Worm (Caenorhabditis elegans) whole organism, mixed stage, embryonic: ENCODE measurements around the gene F13H10.5.

Experiments
- M03D4.4 ChIP-seq: sonication (generic microtip); optimal IDR thresholded peaks from 2 replicates; lab custom pipeline; 2017; ENCODE audit warnings: mild to moderate bottlenecking, missing genetic modification characterization, missing compliant biosample characterization
- bed-3 ChIP-seq: fragments of 200-800 bp; sonication (Bioruptor generic); optimal IDR thresholded peaks from 3 replicates; lab custom pipeline; 2018; ENCODE audit warnings: mild to moderate bottlenecking, missing genetic modification characterization, moderate library complexity, missing compliant biosample characterization
- blmp-1 ChIP-seq: fragments of 150-350 bp; optimal IDR thresholded peaks from 2 replicates; lab custom pipeline; 2014; ENCODE audit warnings: missing biosample characterization, missing genetic modification characterization
- ceh-39 ChIP-seq: fragments of 150-350 bp; optimal IDR thresholded peaks from 2 replicates; lab custom pipeline; 2014; ENCODE audit warnings: missing biosample characterization, missing genetic modification characterization
- ceh-43 ChIP-seq: fragments of 200-800 bp; sonication (Bioruptor generic); optimal IDR thresholded peaks from 2 replicates; lab custom pipeline; 2018; ENCODE audit warnings: mild to moderate bottlenecking, missing genetic modification characterization, moderate library complexity, missing compliant biosample characterization
- ceh-83 ChIP-seq: fragments of 200-800 bp; sonication (Bioruptor generic); optimal IDR thresholded peaks from 2 replicates; lab custom pipeline; 2018; ENCODE audit warnings: mild to moderate bottlenecking, missing genetic modification characterization, missing compliant biosample characterization
- ces-1 ChIP-seq: fragments of 150-350 bp; optimal IDR thresholded peaks from 2 replicates; lab custom pipeline; 2014; ENCODE audit warnings: missing biosample characterization, missing genetic modification reagents, missing genetic modification characterization
- cnd-1 ChIP-seq: fragments of 200-800 bp; sonication (Bioruptor generic); optimal IDR thresholded peaks from 2 replicates; lab custom pipeline; 2018; ENCODE audit warnings: mild to moderate bottlenecking, missing genetic modification characterization, missing compliant biosample characterization
- drap-1 ChIP-seq: fragments of 200-800 bp; sonication (Bioruptor generic); optimal IDR thresholded peaks from 3 replicates; lab custom pipeline; 2018; ENCODE audit warnings: mild to moderate bottlenecking, missing genetic modification characterization, missing compliant biosample characterization
- elt-1 ChIP-seq: sonication (generic microtip); optimal IDR thresholded peaks from 2 replicates; lab custom pipeline; 2017; ENCODE audit warnings: missing genetic modification characterization, mild to moderate bottlenecking, missing compliant biosample characterization, antibody characterized with exemption, moderate library complexity, borderline replicate concordance; ENCODE audit not compliant: insufficient read depth
- elt-3 ChIP-seq: fragments of 150-350 bp; optimal IDR thresholded peaks from 2 replicates; lab custom pipeline; 2014; ENCODE audit warnings: missing biosample characterization, missing genetic modification characterization
- flh-1 ChIP-seq: fragments of 200-800 bp; sonication (Bioruptor generic); optimal IDR thresholded peaks from 2 replicates; lab custom pipeline; 2018; ENCODE audit warnings: mild to moderate bottlenecking, missing genetic modification characterization, moderate library complexity, missing compliant biosample characterization
- ham-2 ChIP-seq: fragments of 200-800 bp; sonication (Bioruptor generic); optimal IDR thresholded peaks from 2 replicates; lab custom pipeline; 2018; ENCODE audit warnings: mild to moderate bottlenecking, missing genetic modification characterization, missing compliant biosample characterization
- hlh-1 ChIP-seq: fragments of 150-350 bp; optimal IDR thresholded peaks from 2 replicates; lab custom pipeline; 2014; ENCODE audit warnings: missing biosample characterization, missing genetic modification reagents, missing genetic modification characterization
- lin-13 ChIP-seq: fragments of 150-350 bp; optimal IDR thresholded peaks from 2 replicates; lab custom pipeline; 2014; ENCODE audit warnings: missing biosample characterization, missing genetic modification characterization
- lin-32 ChIP-seq: fragments of 200-800 bp; sonication (Bioruptor generic); optimal IDR thresholded peaks from 2 replicates; lab custom pipeline; 2018; ENCODE audit warnings: mild to moderate bottlenecking, missing genetic modification characterization, missing compliant biosample characterization
- lsy-2 ChIP-seq: fragments of 150-350 bp; optimal IDR thresholded peaks from 2 replicates; lab custom pipeline; 2014; ENCODE audit warnings: missing biosample characterization, missing genetic modification characterization
- mab-5 ChIP-seq: fragments of 150-350 bp; optimal IDR thresholded peaks from 2 replicates; lab custom pipeline; 2014; ENCODE audit warnings: missing biosample characterization, missing genetic modification characterization
- mep-1 ChIP-seq: fragments of 150-350 bp; optimal IDR thresholded peaks from 2 replicates; lab custom pipeline; 2017; ENCODE audit warnings: missing biosample characterization, missing genetic modification reagents, missing genetic modification characterization, inconsistent platforms
- mls-2 ChIP-seq: sonication (generic microtip); optimal IDR thresholded peaks from 2 replicates; lab custom pipeline; 2016; ENCODE audit warnings: mild to moderate bottlenecking, missing genetic modification characterization, moderate library complexity, missing compliant biosample characterization
- nhr-12 ChIP-seq: fragments of 150-350 bp; optimal IDR thresholded peaks from 2 replicates; lab custom pipeline; 2014; ENCODE audit warnings: missing biosample characterization, missing genetic modification characterization
- nhr-2 ChIP-seq: fragments of 150-350 bp; optimal IDR thresholded peaks from 2 replicates; lab custom pipeline; 2014; ENCODE audit warnings: missing biosample characterization, missing genetic modification characterization
- nhr-237 ChIP-seq: fragments of 150-350 bp; optimal IDR thresholded peaks from 2 replicates; lab custom pipeline; 2014; ENCODE audit warnings: missing biosample characterization, missing genetic modification characterization
- nhr-28 ChIP-seq: fragments of 150-350 bp; optimal IDR thresholded peaks from 2 replicates; lab custom pipeline; 2014; ENCODE audit warnings: missing biosample characterization, missing genetic modification characterization
- nhr-76 ChIP-seq: sonication (generic microtip); optimal IDR thresholded peaks from 2 replicates; lab custom pipeline; 2017; ENCODE audit warnings: missing biosample characterization, missing genetic modification characterization
- pha-4 ChIP-seq: fragments of 150-350 bp; optimal IDR thresholded peaks from 2 replicates; lab custom pipeline; 2018; ENCODE audit warnings: missing biosample characterization, missing genetic modification reagents, missing genetic modification characterization
- sem-2 ChIP-seq: fragments of 200-800 bp; sonication (Bioruptor generic); optimal IDR thresholded peaks from 2 replicates; lab custom pipeline; 2018; ENCODE audit warnings: mild to moderate bottlenecking, missing genetic modification characterization, missing compliant biosample characterization
- snpc-4 ChIP-seq: fragments of 150-350 bp; optimal IDR thresholded peaks from 2 replicates; lab custom pipeline; 2014; ENCODE audit warnings: missing biosample characterization, missing genetic modification characterization
- sptf-1 ChIP-seq: sonication (generic microtip); optimal IDR thresholded peaks from 2 replicates; lab custom pipeline; 2017; ENCODE audit warnings: mild to moderate bottlenecking, missing genetic modification characterization, moderate library complexity, missing compliant biosample characterization
- tbx-8 ChIP-seq: fragments of 200-800 bp; sonication (Bioruptor generic); optimal IDR thresholded peaks from 2 replicates; lab custom pipeline; 2018; ENCODE audit warnings: mild to moderate bottlenecking, missing genetic modification characterization, moderate library complexity, missing compliant biosample characterization
- unc-120 ChIP-seq: sonication (generic microtip); optimal IDR thresholded peaks from 2 replicates; lab custom pipeline; 2017; ENCODE audit warnings: missing genetic modification characterization, missing compliant biosample characterization; ENCODE audit not compliant: poor library complexity, severe bottlenecking
- unc-39 ChIP-seq: fragments of 150-350 bp; optimal IDR thresholded peaks from 2 replicates; lab custom pipeline; 2014; ENCODE audit warnings: missing biosample characterization, missing genetic modification characterization
- unc-62 ChIP-seq: fragments of 150-350 bp; optimal IDR thresholded peaks from 2 replicates; lab custom pipeline; 2014; ENCODE audit warnings: missing biosample characterization, missing genetic modification reagents, missing genetic modification characterization
- zip-8 ChIP-seq: fragments of 150-350 bp; optimal IDR thresholded peaks from 2 replicates; lab custom pipeline; 2014; ENCODE audit warnings: missing biosample characterization, missing genetic modification characterization
- ztf-11 ChIP-seq: fragments of 150-350 bp; optimal IDR thresholded peaks from 2 replicates; lab custom pipeline; 2014; ENCODE audit warnings: missing biosample characterization, missing genetic modification characterization

The F13H10.5 gene

ce11 chrIV:11015881-11016280, 25.1 kb downstream of the F13H10.5 start, which contains the start of gene F13H10.3:
F13H10.3 (minus strand) TSS chrIV:11015953.
- TF ChIP-seq unc-120 (tag; lab: Kevin White, UChicago) (no peak), tbx-8 (no peak), pha-4 (tag; lab: Kevin White, UChicago) (no peak), ham-2 (GFP tag; lab: Kevin White, UChicago) (no peak), unc-39 (no peak), blmp-1 (tag; lab: Kevin White, UChicago) (no peak), mls-2 (no peak), hlh-1 (tag; lab: Kevin White, UChicago) (no peak), ces-1 (GFP tag; lab: Kevin White, UChicago) (no peak), ceh-39 (no peak), cnd-1 (tag; lab: Kevin White, UChicago) (no peak), ceh-83 (GFP tag; lab: Kevin White, UChicago) (no peak), nhr-76 (tag; lab: Kevin White, UChicago) (no peak)

ce11 chrIV:11019962-11020550, 29.3 kb downstream of the F13H10.5 start, which contains the start of gene F13H10.8:
F13H10.8 (plus strand) TSS chrIV:11020517.
- no peak for TF ChIP-seq bed-3 (GFP tag; lab: Kevin White, UChicago)
- TF ChIP-seq mep-1 (tag; lab: Kevin White, UChicago) = peak; percentile 38
- TF ChIP-seq lsy-2 (tag; lab: Kevin White, UChicago) = peak; percentile 7
- peak; percentile 76 for TF ChIP-seq ces-1 (GFP tag; lab: Kevin White, UChicago)

ce11 chrIV:11021512-11022268, 30.9 kb downstream of the F13H10.5 start, which contains the start of gene mogs-1:
mogs-1 (minus strand) TSS chrIV:11021928.
- no peak for TF ChIP-seq pha-4 (tag; lab: Kevin White, UChicago)
- no peak for TF ChIP-seq mep-1 (tag; lab: Kevin White, UChicago)
- peak; percentile 47 for TF ChIP-seq elt-1 (tag; lab: Kevin White, UChicago)

ce11 chrIV:11022303-11022702, 31.5 kb downstream of the F13H10.5 start, which contains the start of gene alh-3:
alh-3 (plus strand) TSS chrIV:11022603.
- TF ChIP-seq bed-3 (GFP tag; lab: Kevin White, UChicago) (no peak), unc-120 (tag; lab: Kevin White, UChicago) (no peak)
- TF ChIP-seq, all 35 proteins: peak for 0

- TF ChIP-seq unc-120 (tag; lab: Kevin White, UChicago) (peak; percentile 99), flh-1 (GFP tag; lab: Kevin White, UChicago) (peak; percentile 95), cnd-1 (tag; lab: Kevin White, UChicago) (peak; percentile 99), pha-4 (tag; lab: Kevin White, UChicago) (peak; percentile 93), nhr-2 (peak; percentile 87), ceh-43 (GFP tag; lab: Kevin White, UChicago) (peak; percentile 96), lsy-2 (tag; lab: Kevin White, UChicago) (peak; percentile 48), ceh-83 (GFP tag; lab: Kevin White, UChicago) (peak; percentile 100), lin-32 (GFP tag; lab: Kevin White, UChicago) (peak; percentile 98), elt-1 (tag; lab: Kevin White, UChicago) (peak; percentile 2), ces-1 (GFP tag; lab: Kevin White, UChicago) (peak; percentile 58), blmp-1 (tag; lab: Kevin White, UChicago) (no peak), ztf-11 (peak; percentile 93), mab-5 (tag; lab: Kevin White, UChicago) (peak; percentile 76), tbx-8 (peak; percentile 98), unc-39 (peak; percentile 88), mls-2 (peak; percentile 100), hlh-1 (tag; lab: Kevin White, UChicago) (peak; percentile 79), lin-13 (tag; lab: Kevin White, UChicago) (peak; percentile 91), zip-8 (no peak), nhr-28 (tag; lab: Kevin White, UChicago) (peak; percentile 84), drap-1 (GFP tag; lab: Kevin White, UChicago) (peak; percentile 99), mep-1 (tag; lab: Kevin White, UChicago) (peak; percentile 96), unc-62 (GFP tag; lab: Kevin White, UChicago) (peak; percentile 88), nhr-12 (tag; lab: Kevin White, UChicago) (peak; percentile 97), M03D4.4 (peak; percentile 99), nhr-237 (tag; lab: Kevin White, UChicago) (no peak), nhr-76 (tag; lab: Kevin White, UChicago) (peak; percentile 76), bed-3 (GFP tag; lab: Kevin White, UChicago) (peak; percentile 95), snpc-4 (tag; lab: Kevin White, UChicago) (no peak), ceh-39 (peak; percentile 89), elt-3 (tag; lab: Kevin White, UChicago) (peak; percentile 5), ham-2 (GFP tag; lab: Kevin White, UChicago) (peak; percentile 95), sptf-1 (tag; lab: Kevin White, UChicago) (peak; percentile 99), sem-2 (GFP tag; lab: Kevin White, UChicago) (peak; percentile 98)
Observed at ce11 chrIV:11025941-11026340, 35.1 kb downstream of the F13H10.5 start.
